Fruit fly (Drosophila melanogaster) whole organism, wandering third instar larva: Measurements from ENCODE around the gene caup.
A peak's percentile ranks its signal among the peaks of the same experiment; 100 is the strongest.

Source experiments
- CG32264 ChIP-seq: fragments of 200-800 bp; sonication (Bioruptor generic); optimal IDR thresholded peaks from 2 replicates; lab custom pipeline; 2016; ENCODE audit warnings: missing biosample characterization, missing genetic modification characterization
- CG9705 ChIP-seq: fragments of 200-800 bp; sonication (Bioruptor generic); optimal IDR thresholded peaks from 2 replicates; lab custom pipeline; 2018; ENCODE audit warnings: missing biosample characterization, mild to moderate bottlenecking, missing genetic modification characterization
- CrebA ChIP-seq: fragments of 200-800 bp; sonication (Bioruptor generic); optimal IDR thresholded peaks from 2 replicates; lab custom pipeline; 2016; ENCODE audit warnings: missing biosample characterization, mild to moderate bottlenecking, missing genetic modification characterization, borderline replicate concordance
- Dfd ChIP-seq: fragments of >200 bp; optimal IDR thresholded peaks from 2 replicates; lab custom pipeline; 2017; ENCODE audit warnings: missing biosample characterization, missing genetic modification characterization
- Dif ChIP-seq: fragments of 200-275, 200-300 bp; sonication (Bioruptor generic); optimal IDR thresholded peaks from 2 replicates; lab custom pipeline; 2018; ENCODE audit warnings: missing biosample characterization, missing genetic modification characterization; ENCODE audit not compliant: partially characterized antibody
- GATAd ChIP-seq: sonication (Bioruptor generic); optimal IDR thresholded peaks from 2 replicates; lab custom pipeline; 2016; ENCODE audit warnings: missing biosample characterization, missing genetic modification characterization
- HLH106 ChIP-seq: fragments of 200-800 bp; optimal IDR thresholded peaks from 3 replicates; lab custom pipeline; 2019; ENCODE audit warnings: missing biosample characterization, mild to moderate bottlenecking, missing genetic modification characterization, moderate library complexity
- Hnf4 ChIP-seq: fragments of 200-800 bp; sonication (Bioruptor generic); optimal IDR thresholded peaks from 2 replicates; lab custom pipeline; 2016; ENCODE audit warnings: missing biosample characterization, mild to moderate bottlenecking, missing genetic modification characterization
- Myc ChIP-seq: fragments of >200 bp; optimal IDR thresholded peaks from 2 replicates; lab custom pipeline; 2017
- Sp1 ChIP-seq: fragments of 200-800 bp; sonication (Bioruptor generic); optimal IDR thresholded peaks from 3 replicates; lab custom pipeline; 2019; ENCODE audit warnings: missing biosample characterization, mild to moderate bottlenecking, missing genetic modification characterization, moderate library complexity
- Vsx2 ChIP-seq: fragments of 200-300, 225-300 bp; sonication (Bioruptor generic); optimal IDR thresholded peaks from 2 replicates; lab custom pipeline; 2018; ENCODE audit warnings: missing biosample characterization, missing genetic modification characterization; ENCODE audit not compliant: partially characterized antibody
- br ChIP-seq: fragments of 200-800 bp; sonication (Bioruptor generic); optimal IDR thresholded peaks from 2 replicates; lab custom pipeline; 2016; ENCODE audit warnings: missing biosample characterization, missing genetic modification characterization
- brk ChIP-seq: fragments of 200-800 bp; sonication (Bioruptor generic); optimal IDR thresholded peaks from 2 replicates; lab custom pipeline; 2016; ENCODE audit warnings: missing biosample characterization, mild to moderate bottlenecking, missing genetic modification characterization
- dl ChIP-seq, 2 experiments: fragments of 175-275, 200-275 bp in 1 of 2; fragments of 200-275 bp in 1 of 2; sonication (Bioruptor generic); optimal IDR thresholded peaks; lab custom pipeline; 2018; ENCODE audit warnings: mild to moderate bottlenecking in 2 of 2, missing biosample characterization in 2 of 2, missing genetic modification characterization in 2 of 2, moderate library complexity in 2 of 2; ENCODE audit not compliant: partially characterized antibody in 2 of 2, insufficient read depth in 1 of 2
- dmrt93B ChIP-seq: fragments of 200-800 bp; sonication (Bioruptor generic); optimal IDR thresholded peaks from 2 replicates; lab custom pipeline; 2018; ENCODE audit warnings: missing biosample characterization, mild to moderate bottlenecking, missing genetic modification characterization
- dsf ChIP-seq: sonication (Bioruptor generic); optimal IDR thresholded peaks from 2 replicates; lab custom pipeline; 2016; ENCODE audit warnings: missing biosample characterization, missing genetic modification characterization, borderline replicate concordance
- ey ChIP-seq: fragments of 200-800 bp; sonication (Bioruptor generic); optimal IDR thresholded peaks from 2 replicates; lab custom pipeline; 2016; ENCODE audit warnings: missing biosample characterization, missing genetic modification characterization
- foxo ChIP-seq, 2 experiments: fragments of 200-800 bp; sonication (Bioruptor generic); optimal IDR thresholded peaks; 2 replicates in 1 of 2; 3 replicates in 1 of 2; lab custom pipeline; 2016 to 2017; ENCODE audit warnings: missing biosample characterization in 2 of 2, missing genetic modification characterization in 2 of 2
- fru ChIP-seq: fragments of 200-800 bp; sonication (Bioruptor generic); optimal IDR thresholded peaks from 3 replicates; lab custom pipeline; 2016; ENCODE audit warnings: missing biosample characterization, mild to moderate bottlenecking, missing genetic modification characterization
- h ChIP-seq: fragments of 200-800 bp; sonication (Bioruptor generic); optimal IDR thresholded peaks from 3 replicates; lab custom pipeline; 2016; ENCODE audit warnings: missing biosample characterization, mild to moderate bottlenecking, missing genetic modification characterization
- jim ChIP-seq: fragments of 175-275, 200-325 bp; sonication (Bioruptor generic); optimal IDR thresholded peaks from 2 replicates; lab custom pipeline; 2016; ENCODE audit warnings: missing biosample characterization, mild to moderate bottlenecking, missing genetic modification characterization
- lola ChIP-seq: fragments of >200 bp; optimal IDR thresholded peaks from 2 replicates; lab custom pipeline; 2017; ENCODE audit warnings: missing biosample characterization, missing genetic modification characterization
- pan ChIP-seq: fragments of >200 bp; optimal IDR thresholded peaks from 2 replicates; lab custom pipeline; 2017
- psq ChIP-seq: fragments of 200-800 bp; sonication (Bioruptor generic); optimal IDR thresholded peaks from 3 replicates; lab custom pipeline; 2017; ENCODE audit warnings: missing biosample characterization, mild to moderate bottlenecking, missing genetic modification characterization, moderate library complexity
- rgr ChIP-seq: fragments of 200-800 bp; sonication (Bioruptor generic); optimal IDR thresholded peaks from 3 replicates; lab custom pipeline; 2016; ENCODE audit warnings: missing biosample characterization, mild to moderate bottlenecking, missing genetic modification characterization
- sv ChIP-seq: fragments of 200-800 bp; sonication (Bioruptor generic); optimal IDR thresholded peaks from 3 replicates; lab custom pipeline; 2016; ENCODE audit warnings: missing biosample characterization, missing genetic modification characterization
- tai ChIP-seq: sonication (Bioruptor generic); optimal IDR thresholded peaks from 2 replicates; lab custom pipeline; 2016; ENCODE audit warnings: missing biosample characterization, missing genetic modification characterization
- woc ChIP-seq: sonication (Bioruptor generic); optimal IDR thresholded peaks from 2 replicates; lab custom pipeline; 2016; ENCODE audit warnings: missing biosample characterization, mild to moderate bottlenecking, missing genetic modification characterization

Gene caup

dm6 chr3L:12640719-12641118 lies 31.3 kb downstream of the caup start:
- TF ChIP-seq pan (lab: Kevin White, UChicago) (no peak), GATAd (no peak), rgr (GFP tag; lab: Kevin White, UChicago) (no peak), brk (GFP tag; lab: Kevin White, UChicago) (no peak)
- TF ChIP-seq, all 38 proteins: peak for 0

dm6 chr3L:12642339-12642895 lies 33.0 kb downstream of the caup start:
- TF ChIP-seq Dfd (GFP tag; lab: Kevin White, UChicago) (no peak), lola (GFP tag; lab: Kevin White, UChicago) (no peak), ey (GFP tag; lab: Kevin White, UChicago) (no peak), Hnf4 (no peak), HLH106 (tag; lab: Kevin White, UChicago) (no peak), pan (lab: Kevin White, UChicago) (no peak), fru (GFP tag; lab: Kevin White, UChicago) (no peak), CG32264 (GFP tag; lab: Kevin White, UChicago) (no peak), dmrt93B (no peak), Dif (GFP tag; lab: Kevin White, UChicago) (no peak), woc (GFP tag; lab: Kevin White, UChicago) (no peak), Sp1 (GFP tag; lab: Kevin White, UChicago) (no peak), rgr (GFP tag; lab: Kevin White, UChicago) (no peak), dsf (GFP tag; lab: Kevin White, UChicago) (no peak), dl (GFP tag; optimal IDR thresholded peaks at IDR 0.05; lab: Kevin White, UChicago; ENCODE audit: insufficient read depth in 1 of 2, partially characterized antibody in 2 of 2) (no peak), psq (GFP tag; lab: Kevin White, UChicago) (no peak)

dm6 chr3L:12643820-12644744 lies 34.7 kb downstream of the caup start:
- TF ChIP-seq sv (no peak), Sp1 (GFP tag; lab: Kevin White, UChicago) (peak; percentile 40), foxo (GFP tag; optimal IDR thresholded peaks at IDR 0.05; lab: Kevin White, UChicago) (peak in 1 of 2 experiments; percentile 53), ey (GFP tag; lab: Kevin White, UChicago) (no peak), Vsx2 (GFP tag; lab: Kevin White, UChicago) (peak; percentile 97), dmrt93B (peak; percentile 29), Hnf4 (no peak), h (GFP tag; lab: Kevin White, UChicago) (peak; percentile 18), psq (GFP tag; lab: Kevin White, UChicago) (peak; percentile 22), HLH106 (tag; lab: Kevin White, UChicago) (peak; percentile 68), woc (GFP tag; lab: Kevin White, UChicago) (no peak), CG9705 (peak; percentile 5)
- TF ChIP-seq, all 38 proteins: peak for 8

dm6 chr3L:12646102-12646501 lies 36.7 kb downstream of the caup start:
- TF ChIP-seq lola (GFP tag; lab: Kevin White, UChicago) (no peak), Myc (peak; percentile 58), dl (GFP tag; optimal IDR thresholded peaks at IDR 0.05; lab: Kevin White, UChicago; ENCODE audit: insufficient read depth in 1 of 2, partially characterized antibody in 2 of 2) (no peak), CrebA (GFP tag; lab: Kevin White, UChicago) (no peak), dsf (GFP tag; lab: Kevin White, UChicago) (no peak), CG9705 (no peak)
- TF ChIP-seq, all 38 proteins: peak for 1

dm6 chr3L:12647300-12647699 lies 37.9 kb downstream of the caup start:
- TF ChIP-seq tai (no peak), br (GFP tag; lab: Kevin White, UChicago) (no peak), dl (GFP tag; optimal IDR thresholded peaks at IDR 0.05; lab: Kevin White, UChicago; ENCODE audit: insufficient read depth in 1 of 2, partially characterized antibody in 2 of 2) (no peak), jim (no peak), HLH106 (tag; lab: Kevin White, UChicago) (no peak), h (GFP tag; lab: Kevin White, UChicago) (no peak)
- TF ChIP-seq, all 38 proteins: peak for 0
